Worm (Caenorhabditis elegans) whole organism, L4 larva: ENCODE results near the gene mif-1.

Source experiments
- F10B5.3 ChIP-seq: sonication (generic microtip); optimal IDR thresholded peaks from 2 replicates; lab custom pipeline; 2016; ENCODE audit warnings: mild to moderate bottlenecking, missing genetic modification characterization, missing compliant biosample characterization
- R02D3.7 ChIP-seq: fragments of 150-350 bp; sonication (generic microtip); optimal IDR thresholded peaks from 3 replicates; lab custom pipeline; 2014; ENCODE audit warnings: missing biosample characterization, missing genetic modification characterization
- madf-9 ChIP-seq: fragments of 200-800 bp; sonication (Bioruptor generic); conservative IDR thresholded peaks from 2 replicates; pipeline ENCODE4 v1.3.6; 2022; ENCODE audit warnings: missing genetic modification reagents, missing genetic modification characterization, missing compliant biosample characterization
- mdl-1 ChIP-seq, 2 experiments: fragments of 150-350 bp in 1 of 2; sonication (generic microtip) in 1 of 2; optimal IDR thresholded peaks; 2 replicates each; lab custom pipeline; 2014 to 2017; ENCODE audit warnings: missing biosample characterization in 2 of 2, missing genetic modification characterization in 2 of 2
- nhr-237 ChIP-seq: sonication (generic microtip); optimal IDR thresholded peaks from 2 replicates; lab custom pipeline; 2017; ENCODE audit warnings: missing biosample characterization, missing genetic modification characterization
- nhr-77 ChIP-seq: fragments of 150-350 bp; optimal IDR thresholded peaks from 2 replicates; lab custom pipeline; 2014; ENCODE audit warnings: missing biosample characterization, missing genetic modification characterization
- unc-39 ChIP-seq: sonication (generic microtip); optimal IDR thresholded peaks from 2 replicates; lab custom pipeline; 2017; ENCODE audit warnings: missing biosample characterization, missing genetic modification characterization
- ztf-11 ChIP-seq: fragments of 150-350 bp; optimal IDR thresholded peaks from 2 replicates; lab custom pipeline; 2014; ENCODE audit warnings: missing biosample characterization, missing genetic modification characterization

ce11 chrIII:11810447-11810846 is 37.5 kb upstream of the mif-1 start, which contains the start of gene C18D11.6:
- TF ChIP-seq unc-39 (tag; lab: Kevin White, UChicago) (no peak), madf-9 (no peak), R02D3.7 (tag; lab: Kevin White, UChicago) (no peak), mdl-1 (tag; optimal IDR thresholded peaks at IDR 0.05; lab: Kevin White, UChicago) (no peak), nhr-237 (tag; lab: Kevin White, UChicago) (no peak), nhr-77 (tag; lab: Kevin White, UChicago) (no peak), F10B5.3 (tag; lab: Kevin White, UChicago) (no peak), ztf-11 (tag; lab: Kevin White, UChicago) (no peak)
